Worm (Caenorhabditis elegans) whole organism, L4/young adult: ENCODE measurements around the gene F42A8.1.

ENCODE experiments used
- W03F9.2 ChIP-seq: fragments of 150-350 bp; optimal IDR thresholded peaks from 2 replicates; lab custom pipeline; 2014; ENCODE audit warnings: missing biosample characterization, missing genetic modification characterization
- dao-5 ChIP-seq: sonication (generic microtip); optimal IDR thresholded peaks from 2 replicates; lab custom pipeline; 2016; ENCODE audit warnings: missing genotype, missing genetic modification characterization, moderate library complexity, missing compliant biosample characterization
- him-1 ChIP-seq: sonication (generic microtip); optimal IDR thresholded peaks from 2 replicates; lab custom pipeline; 2016; ENCODE audit warnings: missing genotype, missing genetic modification reagents, missing genetic modification characterization, missing compliant biosample characterization

F42A8.1 gene

ce11 chrII:9291632-9292031, 54.8 kb downstream of the F42A8.1 start, which contains the start of gene acs-7:
Gene acs-7 (plus strand): TSS chrII:9292017.
- no peak for TF ChIP-seq him-1
- no peak for TF ChIP-seq dao-5 (tag; lab: Kevin White, UChicago)
- no peak for TF ChIP-seq W03F9.2 (tag; lab: Kevin White, UChicago)
